Worm (Caenorhabditis elegans): ENCODE data around the gene srh-195.

- no peak for TF ChIP-seq egrh-3 (GFP tag; IDR thresholded peaks at IDR 0.05)
- TF ChIP-seq B0019.2 (GFP tag; conservative IDR thresholded peaks at IDR 0.05) = no peak
- TF ChIP-seq gei-17 (GFP tag; optimal IDR thresholded peaks at IDR 0.05) = no peak
- no peak for TF ChIP-seq ama-1 (optimal IDR thresholded peaks at IDR 0.05)
- TF ChIP-seq ama-1 (GFP tag; optimal IDR thresholded peaks at IDR 0.05) = no peak
- TF ChIP-seq attf-6 (GFP tag; IDR thresholded peaks at IDR 0.05) = no peak
- TF ChIP-seq sea-2 (GFP tag; IDR thresholded peaks at IDR 0.05) = no peak
- no peak for TF ChIP-seq ztf-22 (GFP tag; optimal IDR thresholded peaks at IDR 0.05)
These were observed at the start of gene srh-195 for ce11 chrII:2116794-2117193.
